Worm (Caenorhabditis elegans) whole organism, L3 larva: Measurements from ENCODE around the gene C17G10.1.

Experiments used
- ama-1 ChIP-seq: fragments of 150-350 bp; optimal IDR thresholded peaks from 2 replicates; lab custom pipeline; 2018
- elt-2 ChIP-seq: sonication (generic microtip); optimal IDR thresholded peaks from 2 replicates; lab custom pipeline; 2016; ENCODE audit warnings: missing genetic modification reagents, mild to moderate bottlenecking, missing genetic modification characterization, missing compliant biosample characterization
- fos-1 ChIP-seq: fragments of 150-350 bp; optimal IDR thresholded peaks from 2 replicates; lab custom pipeline; 2014; ENCODE audit warnings: missing biosample characterization, missing genetic modification characterization

DNA sequence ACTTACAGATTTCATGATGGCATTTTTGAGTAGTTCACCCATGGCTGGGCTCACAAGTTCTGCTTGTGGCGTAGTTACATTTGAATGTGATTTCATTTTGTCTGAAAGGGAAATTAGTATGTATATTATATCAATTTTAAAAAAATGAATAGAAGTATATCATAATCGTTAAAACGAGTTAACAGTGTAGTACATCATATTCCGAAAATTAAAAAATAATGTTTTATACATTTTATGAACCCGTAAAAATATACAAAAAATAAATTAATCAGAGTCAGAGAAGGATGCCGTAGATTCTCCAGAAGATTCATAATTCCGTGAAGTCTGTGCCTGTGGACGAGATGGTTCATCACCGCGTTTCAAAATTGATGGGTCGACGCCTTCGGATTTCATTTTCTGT, 50.6 kb downstream of the C17G10.1 start, which contains the start of gene F59E12.9:
- no peak for TF ChIP-seq ama-1
- no peak for TF ChIP-seq elt-2
- TF ChIP-seq fos-1 (tag; lab: Kevin White, UChicago), result no peak
